Worm (Caenorhabditis elegans) whole organism, early embryonic: Measurements from ENCODE around the gene alh-2.
"Not testable (repeated sequence)": the region's sequence is repeated elsewhere in the genome, so short reads cannot be mapped to it uniquely, and the experiment has no call there.

ENCODE experiments used
- F13C5.2 ChIP-seq: sonication (generic microtip); optimal IDR thresholded peaks from 2 replicates; lab custom pipeline; 2017; ENCODE audit warnings: mild to moderate bottlenecking, missing genetic modification characterization, inconsistent platforms, missing compliant biosample characterization
- aly-1 ChIP-seq: sonication (generic microtip); optimal IDR thresholded peaks from 2 replicates; lab custom pipeline; 2016; ENCODE audit warnings: missing genetic modification characterization, missing compliant biosample characterization
- ama-1 ChIP-seq: fragments of 150-350 bp; optimal IDR thresholded peaks from 2 replicates; lab custom pipeline; 2014
- ceh-13 ChIP-seq: fragments of 200-800 bp; sonication (Bioruptor generic); optimal IDR thresholded peaks from 2 replicates; lab custom pipeline; 2018; ENCODE audit warnings: mild to moderate bottlenecking, missing genetic modification characterization, missing compliant biosample characterization
- ets-7 ChIP-seq: sonication (generic microtip); optimal IDR thresholded peaks from 2 replicates; lab custom pipeline; 2016; ENCODE audit warnings: missing genotype, missing genetic modification characterization, missing compliant biosample characterization
- flt-1 ChIP-seq: fragments of 200-800 bp; sonication (Bioruptor generic); IDR thresholded peaks from 2 replicates; pipeline ENCODE4 v1.3.6; 2022; ENCODE audit warnings: missing genetic modification characterization, missing compliant biosample characterization
- hmbx-1 ChIP-seq: sonication (generic microtip); optimal IDR thresholded peaks from 2 replicates; lab custom pipeline; 2016; ENCODE audit warnings: mild to moderate bottlenecking, missing genetic modification characterization, missing compliant biosample characterization
- hmg-4 ChIP-seq: fragments of 200-800 bp; sonication (Bioruptor generic); optimal IDR thresholded peaks from 2 replicates; lab custom pipeline; 2018; ENCODE audit warnings: mild to moderate bottlenecking, missing genetic modification characterization, missing compliant biosample characterization
- hnd-1 ChIP-seq: sonication (generic microtip); optimal IDR thresholded peaks from 2 replicates; lab custom pipeline; 2016; ENCODE audit warnings: missing genetic modification characterization, missing compliant biosample characterization
- scrt-1 ChIP-seq: fragments of 200-800 bp; sonication (Bioruptor generic); IDR thresholded peaks from 2 replicates; pipeline ENCODE4 v1.3.6; 2022; ENCODE audit warnings: missing genetic modification characterization, missing compliant biosample characterization
- tbx-11 ChIP-seq: fragments of 200-800 bp; sonication (Bioruptor generic); IDR thresholded peaks from 2 replicates; pipeline ENCODE4 v1.3.6; 2022; ENCODE audit warnings: missing genetic modification characterization, missing compliant biosample characterization
- tbx-37 ChIP-seq: fragments of 200-800 bp; sonication (Bioruptor generic); conservative IDR thresholded peaks from 2 replicates; pipeline ENCODE4 v1.3.6; 2022; ENCODE audit warnings: missing genetic modification reagents, missing genetic modification characterization, missing compliant biosample characterization
- tra-4 ChIP-seq: sonication (generic microtip); optimal IDR thresholded peaks from 2 replicates; lab custom pipeline; 2017; ENCODE audit warnings: missing genetic modification characterization, missing compliant biosample characterization

alh-2 gene

ce11 chrV:1680770-1681169, 36.8 kb downstream of the alh-2 start, which contains the start of gene srw-91:
srw-91 (minus strand) TSS chrV:1680870.
- TF ChIP-seq tbx-11 (GFP tag; lab: Robert Waterston, UW), result no peak

- no peak for TF ChIP-seq hnd-1 (tag; lab: Kevin White, UChicago)
- TF ChIP-seq flt-1, result no peak
- TF ChIP-seq tra-4 (tag; lab: Kevin White, UChicago), result no peak
- TF ChIP-seq ceh-13, result no peak
- TF ChIP-seq scrt-1 (GFP tag; lab: Robert Waterston, UW), result no peak
- no peak for TF ChIP-seq hmg-4 (GFP tag; lab: Kevin White, UChicago)
- no peak for TF ChIP-seq aly-1 (tag; lab: Kevin White, UChicago)
Observed at ce11 chrV:1682279-1682678, 38.3 kb downstream of the alh-2 start, which contains the start of gene srh-3. srh-3 (plus strand) TSS chrV:1682579.

- TF ChIP-seq tbx-37 (GFP tag; lab: Robert Waterston, UW) (no peak), ets-7 (tag; lab: Kevin White, UChicago) (no peak), tbx-11 (GFP tag; lab: Robert Waterston, UW) (no peak), hmbx-1 (tag; lab: Kevin White, UChicago) (no peak), ceh-13 (no peak)
Observed at ce11 chrV:1685328-1685727, 41.4 kb downstream of the alh-2 start, which contains the start of gene srh-5. srh-5 (plus strand) TSS chrV:1685628.

DNA sequence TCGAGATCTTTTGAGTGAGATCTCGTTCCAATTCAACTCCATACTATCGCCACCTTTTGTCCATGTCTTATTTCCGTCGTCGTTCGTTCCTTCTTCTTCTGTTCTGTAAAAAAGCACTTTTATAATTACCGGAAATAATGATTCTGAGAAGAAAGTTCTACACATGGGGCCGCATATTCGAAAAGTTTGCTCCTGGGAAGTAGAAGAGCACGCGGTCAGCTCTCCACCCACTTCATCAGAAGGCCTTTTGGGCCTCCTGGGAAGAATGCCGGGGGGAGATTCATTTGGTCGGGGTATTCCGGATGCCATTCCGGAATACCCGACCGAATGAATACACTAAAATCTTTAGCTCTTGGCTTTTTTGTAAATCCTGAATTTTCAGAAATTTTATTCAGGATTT, 48.5 kb downstream of the alh-2 start, which contains the start of gene Y46H3C.5:
Y46H3C.5 (minus strand) TSS at position 2 of the 400 bp plus-strand sequence.
- TF ChIP-seq F13C5.2 (tag; lab: Kevin White, UChicago); flt-1; tbx-11 (GFP tag; lab: Robert Waterston, UW): not testable (repeated sequence)

DNA sequence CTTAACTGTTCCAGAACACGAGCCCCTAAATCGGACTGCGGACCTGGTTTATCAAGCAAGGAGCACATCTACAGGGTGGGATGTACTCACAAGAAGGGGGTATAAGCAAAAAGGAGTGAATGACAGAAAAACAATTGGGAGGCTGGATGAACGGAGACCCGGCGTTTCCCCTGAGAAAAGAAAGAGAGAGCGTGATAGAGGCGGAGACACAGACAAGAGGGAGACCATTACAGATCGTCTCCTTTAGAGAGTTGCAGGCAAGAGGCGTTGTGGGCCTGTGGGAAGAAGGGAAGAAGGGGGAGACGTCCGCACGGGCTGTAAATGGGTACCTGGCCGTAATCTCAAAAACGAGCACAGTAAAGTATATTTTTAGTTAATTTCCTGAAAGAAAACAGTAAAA, 49.9 kb downstream of the alh-2 start, which contains the start of gene Y46H3C.7:
Y46H3C.7 (minus strand) TSS at position 147 of the 400 bp plus-strand sequence.
- TF ChIP-seq ama-1; ets-7 (tag; lab: Kevin White, UChicago); ceh-13: not testable (repeated sequence)
